Worm (Caenorhabditis elegans): Measurements from ENCODE around the gene T11G6.5.

Gene T11G6.5

ce11 chrIV:10868629-10869251, 26.2 kb upstream of the T11G6.5 start, which contains the start of gene F13E9.11 (continued):
- TF ChIP-seq ceh-16 (tag; optimal IDR thresholded peaks at IDR 0.05) (no peak), gmeb-1 (tag; optimal IDR thresholded peaks at IDR 0.05) (no peak), egl-27 (tag; optimal IDR thresholded peaks at IDR 0.05) (no peak), nhr-11 (tag; optimal IDR thresholded peaks at IDR 0.05) (no peak), ceh-82 (tag; optimal IDR thresholded peaks at IDR 0.05) (no peak), sma-9 (GFP tag; optimal IDR thresholded peaks at IDR 0.05) (no peak), sma-9 (tag; optimal IDR thresholded peaks at IDR 0.05) (no peak), crh-2 (tag; optimal IDR thresholded peaks at IDR 0.05) (no peak), C34F6.9 (tag; optimal IDR thresholded peaks at IDR 0.05) (peak; percentile 5)

DNA sequence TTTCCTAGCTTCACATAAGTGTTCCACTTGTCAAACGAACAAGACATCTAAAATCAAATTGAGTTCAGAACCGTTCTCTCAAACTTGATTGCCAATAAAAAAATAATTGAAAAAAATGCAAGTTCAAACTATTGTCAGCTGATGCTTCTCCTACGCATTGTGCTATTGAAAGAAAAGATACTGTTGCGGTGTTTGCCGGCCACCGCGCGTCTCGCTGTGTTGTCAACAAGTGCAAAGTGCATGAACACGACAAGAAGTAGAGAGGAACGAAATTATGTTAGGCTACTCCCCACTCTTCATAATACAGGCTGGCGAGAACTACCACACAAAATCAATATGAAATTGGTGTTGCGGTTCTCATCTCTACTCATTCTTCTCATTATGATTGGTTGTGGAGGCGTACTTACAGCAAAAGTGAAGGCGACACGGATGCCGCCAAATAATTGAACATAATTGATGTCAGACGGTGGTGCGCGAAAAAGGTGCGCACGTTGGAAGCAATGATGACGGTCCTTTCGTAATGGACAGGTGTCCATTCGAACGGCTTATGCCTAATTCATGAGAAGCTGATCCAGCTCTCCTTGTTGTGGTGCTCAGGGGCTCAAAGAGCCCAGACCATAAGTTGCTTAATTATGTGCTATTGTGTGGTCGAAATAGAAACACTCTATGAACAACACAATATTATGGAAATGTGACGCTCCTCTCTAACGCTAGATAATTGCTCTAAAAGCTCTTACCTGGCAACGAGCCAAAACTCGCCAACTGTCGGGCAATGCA, 25.0 kb upstream of the T11G6.5 start:
- TF ChIP-seq elt-1 (tag; optimal IDR thresholded peaks at IDR 0.05) (no peak), nhr-12 (tag; optimal IDR thresholded peaks at IDR 0.05) (no peak), nhr-77 (tag; optimal IDR thresholded peaks at IDR 0.05) (no peak), ZK546.5 (tag; optimal IDR thresholded peaks at IDR 0.05) (no peak), nhr-25 (tag; optimal IDR thresholded peaks at IDR 0.05) (no peak), crh-2 (tag; optimal IDR thresholded peaks at IDR 0.05) (no peak), egl-27 (tag; optimal IDR thresholded peaks at IDR 0.05) (no peak), lsy-2 (tag; optimal IDR thresholded peaks at IDR 0.05) (no peak), nhr-129 (tag; optimal IDR thresholded peaks at IDR 0.05) (no peak), ztf-4 (tag; optimal IDR thresholded peaks at IDR 0.05) (no peak), ztf-11 (tag; optimal IDR thresholded peaks at IDR 0.05) (no peak), sem-4 (tag; optimal IDR thresholded peaks at IDR 0.05) (no peak), lin-39 (tag; optimal IDR thresholded peaks at IDR 0.05) (no peak), aly-2 (tag; optimal IDR thresholded peaks at IDR 0.05) (no peak), ceh-82 (tag; optimal IDR thresholded peaks at IDR 0.05) (no peak), gmeb-1 (tag; optimal IDR thresholded peaks at IDR 0.05) (no peak), skn-1 (tag; optimal IDR thresholded peaks at IDR 0.05) (no peak)

- TF ChIP-seq nhr-6 (tag; optimal IDR thresholded peaks at IDR 0.05) (no peak), dmd-4 (tag; optimal IDR thresholded peaks at IDR 0.05) (no peak), nhr-237 (tag; optimal IDR thresholded peaks at IDR 0.05) (no peak), blmp-1 (tag; optimal IDR thresholded peaks at IDR 0.05; ENCODE audit: insufficient read depth) (no peak), zag-1 (tag; optimal IDR thresholded peaks at IDR 0.05) (no peak), ztf-1 (GFP tag; conservative IDR thresholded peaks at IDR 0.05) (no peak), unc-62 (GFP tag; optimal IDR thresholded peaks at IDR 0.05) (no peak), ceh-82 (tag; optimal IDR thresholded peaks at IDR 0.05) (no peak), C34F6.9 (tag; optimal IDR thresholded peaks at IDR 0.05) (no peak), nhr-10 (tag; optimal IDR thresholded peaks at IDR 0.05) (no peak), ceh-16 (tag; optimal IDR thresholded peaks at IDR 0.05) (no peak), ztf-11 (tag; optimal IDR thresholded peaks at IDR 0.05) (no peak), lin-13 (GFP tag; optimal IDR thresholded peaks at IDR 0.05) (no peak)
Observed at ce11 chrIV:10864031-10864430, 21.5 kb upstream of the T11G6.5 start, which contains the start of gene nish-1. nish-1 (plus strand) TSS chrIV:10864331.

- TF ChIP-seq snpc-4 (tag; optimal IDR thresholded peaks at IDR 0.05) (no peak), sem-4 (tag; optimal IDR thresholded peaks at IDR 0.05) (no peak), unc-39 (tag; optimal IDR thresholded peaks at IDR 0.05) (no peak), ceh-82 (tag; optimal IDR thresholded peaks at IDR 0.05) (no peak), aly-2 (tag; optimal IDR thresholded peaks at IDR 0.05) (no peak), nhr-6 (tag; optimal IDR thresholded peaks at IDR 0.05) (no peak), lsy-2 (tag; optimal IDR thresholded peaks at IDR 0.05) (no peak), elt-3 (tag; optimal IDR thresholded peaks at IDR 0.05) (no peak), nhr-11 (tag; optimal IDR thresholded peaks at IDR 0.05) (no peak), dmd-4 (tag; optimal IDR thresholded peaks at IDR 0.05) (no peak), mab-5 (tag; optimal IDR thresholded peaks at IDR 0.05) (no peak)
Observed at ce11 chrIV:10861102-10861501, 18.5 kb upstream of the T11G6.5 start, which contains the start of gene rbm-22. rbm-22 (plus strand) TSS chrIV:10861402.

Measured in whole organism, L2 larva.